Fruit fly (Drosophila melanogaster) whole organism, embryonic: ENCODE data around the gene CG5021.

ENCODE experiments used
- CG10147 ChIP-seq: fragments of 200-800 bp; sonication (Bioruptor generic); optimal IDR thresholded peaks from 2 replicates; lab custom pipeline; 2019; ENCODE audit warnings: missing biosample characterization, mild to moderate bottlenecking, missing genetic modification characterization, moderate library complexity
- CG11093 ChIP-seq: fragments of 200-800 bp; sonication (Bioruptor generic); IDR thresholded peaks from 3 replicates; pipeline ENCODE4 v1.3.6; 2022; ENCODE audit warnings: missing biosample characterization, missing genetic modification characterization
- CG12299 ChIP-seq: fragments of 200-800 bp; sonication (Bioruptor generic); optimal IDR thresholded peaks from 2 replicates; lab custom pipeline; 2018; ENCODE audit warnings: missing biosample characterization, mild to moderate bottlenecking, missing genetic modification characterization
- CG1233 ChIP-seq: fragments of 200-800 bp; sonication (Bioruptor generic); optimal IDR thresholded peaks from 4 replicates; lab custom pipeline; 2018; ENCODE audit warnings: missing biosample characterization, mild to moderate bottlenecking, missing genetic modification characterization
- CG12744 ChIP-seq: fragments of 200-800 bp; sonication (Bioruptor generic); optimal IDR thresholded peaks from 2 replicates; lab custom pipeline; 2016; ENCODE audit warnings: missing biosample characterization, missing genetic modification characterization
- CG14014 ChIP-seq: fragments of 200-800 bp; sonication (Bioruptor generic); IDR thresholded peaks from 2 replicates; pipeline ENCODE4 v1.3.6; 2022; ENCODE audit warnings: missing biosample characterization, missing genetic modification characterization
- CG1647 ChIP-seq: fragments of 200-800 bp; sonication (Bioruptor generic); optimal IDR thresholded peaks from 3 replicates; lab custom pipeline; 2016; ENCODE audit warnings: missing biosample characterization, missing genetic modification characterization
- CG17328 ChIP-seq: fragments of 200-800 bp; sonication (Bioruptor generic); IDR thresholded peaks from 2 replicates; pipeline ENCODE4 v1.3.6; 2022; ENCODE audit warnings: missing biosample characterization, missing genetic modification characterization
- CG17359 ChIP-seq: fragments of 200-800 bp; sonication (Bioruptor generic); optimal IDR thresholded peaks from 3 replicates; lab custom pipeline; 2018; ENCODE audit warnings: missing biosample characterization, mild to moderate bottlenecking, missing genetic modification characterization, moderate library complexity
- CG17361 ChIP-seq: fragments of 200-800 bp; sonication (Bioruptor generic); IDR thresholded peaks from 3 replicates; pipeline ENCODE4 v1.3.6; 2022; ENCODE audit warnings: missing biosample characterization, missing genetic modification characterization
- CG18599 ChIP-seq: fragments of 200-800 bp; sonication (Bioruptor generic); optimal IDR thresholded peaks from 3 replicates; lab custom pipeline; 2017; ENCODE audit warnings: missing biosample characterization, missing genetic modification characterization, mild to moderate bottlenecking, moderate library complexity, missing genetic modification reagents
- CG32532 ChIP-seq: fragments of 200-800 bp; sonication (Bioruptor generic); IDR thresholded peaks from 2 replicates; pipeline ENCODE4 v1.3.6; 2022; ENCODE audit warnings: missing biosample characterization, missing genetic modification characterization
- CG34224 ChIP-seq: fragments of 200-800 bp; sonication (Bioruptor generic); IDR thresholded peaks from 3 replicates; pipeline ENCODE4 v1.3.6; 2022; ENCODE audit warnings: missing biosample characterization, missing genetic modification characterization; ENCODE audit not compliant: partially characterized antibody
- CG3847 ChIP-seq: fragments of 200-800 bp; sonication (Bioruptor generic); IDR thresholded peaks from 2 replicates; pipeline ENCODE4 v1.3.6; 2022; ENCODE audit warnings: missing biosample characterization, missing genetic modification characterization
- CG4282 ChIP-seq: fragments of 200-800 bp; sonication (Bioruptor generic); optimal IDR thresholded peaks from 2 replicates; lab custom pipeline; 2016; ENCODE audit warnings: missing biosample characterization, missing genetic modification characterization
- CG43689 ChIP-seq: fragments of 200-800 bp; sonication (Bioruptor generic); IDR thresholded peaks from 2 replicates; pipeline ENCODE4 v1.3.6; 2022; ENCODE audit warnings: missing biosample characterization, missing genetic modification characterization
- CG5245 ChIP-seq: fragments of 200-800 bp; sonication (Bioruptor generic); optimal IDR thresholded peaks from 3 replicates; lab custom pipeline; 2016; ENCODE audit warnings: missing biosample characterization, missing genetic modification characterization
- CG6765 ChIP-seq: fragments of 200-800 bp; sonication (Bioruptor generic); optimal IDR thresholded peaks from 3 replicates; lab custom pipeline; 2017; ENCODE audit warnings: missing biosample characterization, mild to moderate bottlenecking, missing genetic modification characterization
- CG7786 ChIP-seq: fragments of 200-800 bp; sonication (Bioruptor generic); optimal IDR thresholded peaks from 2 replicates; lab custom pipeline; 2016; ENCODE audit warnings: missing biosample characterization, missing genetic modification characterization
- CG8924 ChIP-seq: fragments of 200-800 bp; optimal IDR thresholded peaks from 3 replicates; lab custom pipeline; 2019; ENCODE audit warnings: missing biosample characterization, mild to moderate bottlenecking, missing genetic modification characterization, moderate library complexity
- CG9727 ChIP-seq: fragments of 200-800 bp; sonication (Bioruptor generic); optimal IDR thresholded peaks from 3 replicates; lab custom pipeline; 2017; ENCODE audit warnings: missing biosample characterization, mild to moderate bottlenecking, missing genetic modification characterization
- CoRest ChIP-seq: fragments of 200-800 bp; sonication (Bioruptor generic); optimal IDR thresholded peaks from 3 replicates; lab custom pipeline; 2018; ENCODE audit warnings: missing biosample characterization, mild to moderate bottlenecking, missing genetic modification characterization, moderate library complexity
- ERR ChIP-seq: fragments of 200-800 bp; sonication (Bioruptor generic); optimal IDR thresholded peaks from 2 replicates; lab custom pipeline; 2016; ENCODE audit warnings: missing biosample characterization, missing genetic modification characterization
- Fer2 ChIP-seq: fragments of 200-800 bp; sonication (Bioruptor generic); optimal IDR thresholded peaks from 2 replicates; lab custom pipeline; 2018; ENCODE audit warnings: missing biosample characterization, mild to moderate bottlenecking, missing genetic modification characterization, moderate library complexity
- Fer3 ChIP-seq: fragments of 200-800 bp; sonication (Bioruptor generic); optimal IDR thresholded peaks from 2 replicates; lab custom pipeline; 2018; ENCODE audit warnings: missing biosample characterization, mild to moderate bottlenecking, missing genetic modification characterization, moderate library complexity
- Gug ChIP-seq: fragments of 200-800 bp; sonication (Bioruptor generic); IDR thresholded peaks from 4 replicates; pipeline ENCODE4 v1.3.6; 2022; ENCODE audit warnings: missing biosample characterization, missing genetic modification characterization
- HmgD ChIP-seq: fragments of 200-800 bp; sonication (Bioruptor generic); optimal IDR thresholded peaks from 3 replicates; lab custom pipeline; 2016; ENCODE audit warnings: missing biosample characterization, missing genetic modification characterization
- Nf-YB ChIP-seq: fragments of 200-800 bp; sonication (Bioruptor generic); optimal IDR thresholded peaks from 3 replicates; lab custom pipeline; 2019; ENCODE audit warnings: missing biosample characterization, mild to moderate bottlenecking, missing genetic modification characterization, moderate library complexity
- Nf-YC ChIP-seq: fragments of 200-800 bp; optimal IDR thresholded peaks from 3 replicates; lab custom pipeline; 2019; ENCODE audit warnings: missing biosample characterization, mild to moderate bottlenecking, missing genetic modification characterization, moderate library complexity
- Ravus ChIP-seq: fragments of 200-800 bp; sonication (Bioruptor generic); IDR thresholded peaks from 2 replicates; pipeline ENCODE4 v1.3.6; 2022; ENCODE audit warnings: missing biosample characterization, missing genetic modification characterization
- Rx ChIP-seq: fragments of 200-800 bp; sonication (Bioruptor generic); IDR thresholded peaks from 2 replicates; pipeline ENCODE4 v1.3.6; 2022; ENCODE audit warnings: missing biosample characterization, missing genetic modification characterization
- Vsx1 ChIP-seq: fragments of 200-800 bp; sonication (Bioruptor generic); optimal IDR thresholded peaks from 2 replicates; lab custom pipeline; 2017; ENCODE audit warnings: missing biosample characterization, mild to moderate bottlenecking, missing genetic modification characterization, missing genetic modification reagents
- Xbp1 ChIP-seq: fragments of 200-800 bp; sonication (Bioruptor generic); optimal IDR thresholded peaks from 3 replicates; lab custom pipeline; 2016; ENCODE audit warnings: missing biosample characterization, mild to moderate bottlenecking, missing genetic modification characterization
- bowl ChIP-seq: fragments of 200-800 bp; sonication (Bioruptor generic); IDR thresholded peaks from 2 replicates; pipeline ENCODE4 v1.3.6; 2022; ENCODE audit warnings: missing biosample characterization, missing genetic modification characterization
- btn ChIP-seq: fragments of 200-800 bp; sonication (Bioruptor generic); optimal IDR thresholded peaks from 2 replicates; lab custom pipeline; 2016; ENCODE audit warnings: missing biosample characterization, missing genetic modification characterization
- emc ChIP-seq: fragments of 200-800 bp; sonication (Bioruptor generic); optimal IDR thresholded peaks from 2 replicates; lab custom pipeline; 2016; ENCODE audit warnings: missing biosample characterization, missing genetic modification characterization
- ewg ChIP-seq: fragments of 200-800 bp; sonication (Bioruptor generic); optimal IDR thresholded peaks from 3 replicates; lab custom pipeline; 2017; ENCODE audit warnings: mild to moderate bottlenecking, missing biosample characterization, missing genetic modification reagents, missing genetic modification characterization
- fd64A ChIP-seq: fragments of 200-800 bp; sonication (Bioruptor generic); optimal IDR thresholded peaks from 3 replicates; lab custom pipeline; 2018; ENCODE audit warnings: missing biosample characterization, mild to moderate bottlenecking, missing genetic modification characterization
- ham ChIP-seq: fragments of 200-800 bp; sonication (Bioruptor generic); IDR thresholded peaks from 2 replicates; pipeline ENCODE4 v1.3.6; 2022; ENCODE audit warnings: missing biosample characterization, missing genetic modification characterization
- hkb ChIP-seq, 2 experiments: fragments of 200-800 bp in 1 of 2; fragments of >200 bp in 1 of 2; sonication (Bioruptor generic) in 1 of 2; IDR thresholded peaks in 1 of 2; optimal IDR thresholded peaks in 1 of 2; 2 replicates each; pipeline versions ENCODE4 v1.3.6 to Lab custom; 2017 to 2022; ENCODE audit warnings: missing biosample characterization in 1 of 2, missing genetic modification characterization in 1 of 2
- inv ChIP-seq: fragments of 200-800 bp; sonication (Bioruptor generic); IDR thresholded peaks from 2 replicates; pipeline ENCODE4 v1.3.6; 2022; ENCODE audit warnings: missing biosample characterization, missing genetic modification characterization; ENCODE audit not compliant: partially characterized antibody
- luna ChIP-seq: fragments of 200-800 bp; sonication (Bioruptor generic); optimal IDR thresholded peaks from 2 replicates; lab custom pipeline; 2016; ENCODE audit warnings: missing biosample characterization, missing genetic modification characterization
- odd ChIP-seq: fragments of 200-800 bp; sonication (Bioruptor generic); optimal IDR thresholded peaks from 2 replicates; lab custom pipeline; 2017; ENCODE audit warnings: missing biosample characterization, mild to moderate bottlenecking, missing genetic modification characterization
- p53 ChIP-seq: fragments of 200-800 bp; sonication (Bioruptor generic); optimal IDR thresholded peaks from 2 replicates; lab custom pipeline; 2016; ENCODE audit warnings: missing biosample characterization, missing genetic modification characterization
- pb ChIP-seq: fragments of 200-800 bp; sonication (Bioruptor generic); optimal IDR thresholded peaks from 3 replicates; lab custom pipeline; 2016; ENCODE audit warnings: missing biosample characterization, missing genetic modification characterization
- sc ChIP-seq, 3 experiments: fragments of >200 bp in 2 of 3; fragments of 200-800 bp in 1 of 3; sonication (Bioruptor generic) in 1 of 3; optimal IDR thresholded peaks; 2 replicates in 2 of 3; 3 replicates in 1 of 3; lab custom pipeline; 2017; ENCODE audit warnings: mild to moderate bottlenecking in 1 of 3, missing biosample characterization in 1 of 3, missing genetic modification characterization in 1 of 3, missing genetic modification reagents in 1 of 3
- sens-2 ChIP-seq: fragments of 200-800 bp; sonication (Bioruptor generic); IDR thresholded peaks from 2 replicates; pipeline ENCODE4 v1.3.6; 2022; ENCODE audit warnings: missing biosample characterization, missing genetic modification characterization
- tup ChIP-seq: fragments of 200-800 bp; sonication (Bioruptor generic); optimal IDR thresholded peaks from 2 replicates; lab custom pipeline; 2016; ENCODE audit warnings: missing biosample characterization, mild to moderate bottlenecking, missing genetic modification characterization, moderate library complexity
- zfh2 ChIP-seq: fragments of 200-800 bp; sonication (Bioruptor generic); optimal IDR thresholded peaks from 2 replicates; lab custom pipeline; 2016; ENCODE audit warnings: missing biosample characterization, missing genetic modification characterization

The CG5021 gene

dm6 chr3L:8985848-8986320 is 19.3 kb downstream of the CG5021 start, which contains the start of gene Galk (continued):
- TF ChIP-seq tup (GFP tag; lab: Kevin White, UChicago) = peak; percentile 39
- peak; percentile 56 for TF ChIP-seq zfh2 (GFP tag; lab: Kevin White, UChicago)
- TF ChIP-seq Nf-YB = no peak
- TF ChIP-seq sens-2 (GFP tag; lab: Robert Waterston, UW) = no peak; the same call in 1 of the 2 replicates
- peak; percentile 48 for TF ChIP-seq CG12299 (tag; lab: Kevin White, UChicago)
- TF ChIP-seq ERR = peak; percentile 68
- TF ChIP-seq CG1647 (GFP tag; lab: Kevin White, UChicago) = peak; percentile 18
- no peak for TF ChIP-seq CG12744 (GFP tag; lab: Kevin White, UChicago)
- TF ChIP-seq CG8924 (tag; lab: Kevin White, UChicago) = peak; percentile 42
- TF ChIP-seq CG9727 = peak; percentile 22
- peak; percentile 1 for TF ChIP-seq emc (GFP tag; lab: Kevin White, UChicago)
- TF ChIP-seq HmgD (GFP tag; lab: Kevin White, UChicago) = no peak
- TF ChIP-seq inv (GFP tag; lab: Robert Waterston, UW) = no peak
- TF ChIP-seq CG7786 (GFP tag; lab: Kevin White, UChicago) = peak; percentile 24
- TF ChIP-seq CG34224 (GFP tag; lab: Robert Waterston, UW) = no peak
- TF ChIP-seq luna (GFP tag; lab: Kevin White, UChicago) = peak; percentile 24
- TF ChIP-seq CG4282 = peak; percentile 72
- no peak for TF ChIP-seq pb (GFP tag; lab: Kevin White, UChicago)
- TF ChIP-seq Fer3 (tag; lab: Kevin White, UChicago) = peak; percentile 67
- TF ChIP-seq CG3847 (GFP tag; lab: Robert Waterston, UW) = peak; percentile 63; the same call in 1 of the 2 replicates
- TF ChIP-seq btn (GFP tag; lab: Kevin White, UChicago) = no peak
- TF ChIP-seq CG1233 (GFP tag; lab: Kevin White, UChicago) = peak; percentile 4
- TF ChIP-seq p53 (GFP tag; lab: Kevin White, UChicago) = no peak
- peak; percentile 61 for TF ChIP-seq Xbp1
- no peak for TF ChIP-seq CoRest (tag; lab: Kevin White, UChicago)
- TF ChIP-seq CG17361 (GFP tag; lab: Robert Waterston, UW) = no peak; the same call in 2 of the 3 replicates
- TF ChIP-seq CG5245 (GFP tag; lab: Kevin White, UChicago) = no peak
- peak; percentile 55 for TF ChIP-seq CG17359
- peak; percentile 4; the same call in 1 of the 2 replicates for TF ChIP-seq Ravus (GFP tag; lab: Robert Waterston, UW)
- TF ChIP-seq CG43689 = no peak
- peak; percentile 49; the same call in 1 of the 2 replicates for TF ChIP-seq CG17328 (GFP tag; lab: Robert Waterston, UW)
- no peak for TF ChIP-seq Fer2 (tag; lab: Kevin White, UChicago)
- TF ChIP-seq CG32532 (GFP tag; lab: Robert Waterston, UW) = peak; percentile 92
- no peak for TF ChIP-seq hkb (optimal IDR thresholded peaks at IDR 0.05; lab: Kevin White, UChicago)
- TF ChIP-seq hkb (GFP tag; IDR thresholded peaks at IDR 0.05; lab: Robert Waterston, UW) = peak; percentile 65
- no peak for TF ChIP-seq CG11093
- peak; percentile 62 for TF ChIP-seq odd
- no peak for TF ChIP-seq ham (GFP tag; lab: Robert Waterston, UW)
- no peak for TF ChIP-seq sc (optimal IDR thresholded peaks at IDR 0.05; lab: Kevin White, UChicago)
- TF ChIP-seq sc (GFP tag; optimal IDR thresholded peaks at IDR 0.05; lab: Kevin White, UChicago) = peak; percentile 2
- TF ChIP-seq CG10147 = no peak
- 0 out of 2 replicates have a peak, but pooled peaks have one; percentile 10 for TF ChIP-seq bowl
- TF ChIP-seq CG6765 (GFP tag; lab: Kevin White, UChicago) = peak; percentile 68
- no peak for TF ChIP-seq ewg (GFP tag; lab: Kevin White, UChicago)
- peak; percentile 85 for TF ChIP-seq CG18599 (GFP tag; lab: Kevin White, UChicago)
- no peak for TF ChIP-seq Vsx1 (GFP tag; lab: Kevin White, UChicago)
- peak; percentile 83 for TF ChIP-seq fd64A
- TF ChIP-seq Gug = peak; percentile 84; the same call in 3 of the 4 replicates
- peak; percentile 46; the same call in 1 of the 2 replicates for TF ChIP-seq CG14014
- peak; percentile 14; the same call in 1 of the 2 replicates for TF ChIP-seq Rx (GFP tag; lab: Robert Waterston, UW)
- peak; percentile 5 for TF ChIP-seq Nf-YC (tag; lab: Kevin White, UChicago)
